Worm (Caenorhabditis elegans): ENCODE data around the gene him-10.
A peak's percentile ranks its signal among the peaks of the same experiment; 100 is the strongest.

him-10 gene

DNA sequence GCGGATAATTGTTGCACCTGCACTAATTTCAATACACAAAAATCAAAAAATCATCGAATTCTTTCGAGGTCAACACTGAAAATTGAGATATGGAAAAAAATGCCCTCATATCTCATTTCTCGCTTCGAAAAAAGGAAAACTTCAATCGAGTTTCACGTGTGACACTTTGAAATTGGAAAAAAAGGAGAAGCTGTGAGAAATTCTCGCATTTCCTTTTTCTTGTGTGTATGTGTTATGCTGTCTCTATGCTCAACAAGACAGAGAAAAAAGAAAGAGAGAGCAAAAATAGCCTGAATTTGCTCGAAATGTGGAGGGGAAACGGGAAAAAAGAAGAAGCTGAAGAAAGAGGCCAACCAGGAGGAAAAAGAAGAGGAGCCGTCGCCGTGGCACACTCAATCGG lies 43.4 kb downstream of the him-10 start:
- TF ChIP-seq fkh-10 (GFP tag; optimal IDR thresholded peaks at IDR 0.05) (peak; percentile 74), ceh-9 (tag; optimal IDR thresholded peaks at IDR 0.05) (no peak), nfya-1 (tag; optimal IDR thresholded peaks at IDR 0.05; ENCODE audit: insufficient read depth) (peak; percentile 46)

DNA sequence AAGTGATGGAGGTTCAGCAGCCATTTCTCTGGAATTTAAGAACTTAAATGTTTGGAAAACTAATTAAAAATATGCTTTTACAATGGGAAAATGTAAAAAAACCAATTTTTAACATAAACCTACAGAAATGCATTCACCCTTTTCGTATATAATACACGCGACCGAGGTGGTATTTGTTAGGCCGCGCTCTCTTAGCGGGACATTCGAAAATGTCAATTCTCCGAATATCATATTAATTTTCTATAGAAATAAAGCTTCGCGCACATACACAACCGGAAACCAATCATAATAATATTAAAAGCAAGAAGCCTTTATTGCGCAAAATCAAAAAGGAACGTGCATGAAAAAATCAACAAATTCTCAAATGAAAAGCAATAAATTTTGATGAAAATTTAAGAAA lies 50.2 kb downstream of the him-10 start, which contains the start of gene ddx-23:
Gene ddx-23, minus strand, starts transcription at position 30 of the 400 bp plus-strand sequence.
- TF ChIP-seq elt-1 (tag; optimal IDR thresholded peaks at IDR 0.05) (no peak), nhr-237 (tag; optimal IDR thresholded peaks at IDR 0.05) (no peak), pha-4 (tag; optimal IDR thresholded peaks at IDR 0.05) (peak; percentile 45), elt-2 (tag; optimal IDR thresholded peaks at IDR 0.05) (peak; percentile 38), ama-1 (optimal IDR thresholded peaks at IDR 0.05) (peak; percentile 79), nfya-1 (tag; optimal IDR thresholded peaks at IDR 0.05; ENCODE audit: insufficient read depth) (peak; percentile 35), nhr-76 (tag; optimal IDR thresholded peaks at IDR 0.05) (no peak), tbx-2 (tag; optimal IDR thresholded peaks at IDR 0.05) (peak; percentile 26), zag-1 (tag; optimal IDR thresholded peaks at IDR 0.05) (no peak), nhr-43 (tag; optimal IDR thresholded peaks at IDR 0.05; ENCODE audit: poor library complexity, severe bottlenecking) (peak; percentile 30), lin-15B (tag; optimal IDR thresholded peaks at IDR 0.05) (peak; percentile 0), fkh-2 (tag; optimal IDR thresholded peaks at IDR 0.05) (no peak)

All from whole organism, L3 larva.